Worm (Caenorhabditis elegans): ENCODE results near the gene Y5F2A.4.

Y5F2A.4 gene

DNA sequence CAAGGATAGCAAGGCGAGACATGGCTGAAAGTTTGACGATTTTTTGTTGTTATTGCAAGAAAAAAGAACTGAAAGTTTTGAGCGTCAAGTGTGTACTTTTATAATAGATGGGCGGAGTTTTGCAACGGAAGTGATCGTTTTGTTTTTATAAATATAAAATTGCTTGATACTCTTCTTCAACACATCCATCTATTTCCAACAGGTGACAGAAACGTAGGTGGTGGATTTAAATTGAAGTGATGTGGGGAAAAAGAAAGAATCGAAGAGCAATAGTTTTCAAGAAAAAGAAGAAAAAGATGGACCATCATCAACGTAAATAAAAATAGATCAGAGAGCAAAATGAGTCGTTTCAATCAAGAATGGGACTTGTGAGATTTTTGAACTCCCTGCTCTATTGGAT is 11.4 kb downstream of the Y5F2A.4 start, which contains the start of gene ttr-17:
TSS of gene ttr-17 (minus strand) at position 24 of the 400 bp plus-strand sequence.
- no peak for TF ChIP-seq ceh-16 (tag; optimal IDR thresholded peaks at IDR 0.05)
- no peak for TF ChIP-seq aly-2 (tag; optimal IDR thresholded peaks at IDR 0.05)
- peak in 1 of 2 experiments; percentile 43 for TF ChIP-seq lsy-2 (tag; optimal IDR thresholded peaks at IDR 0.05)
- peak; percentile 50 for TF ChIP-seq sma-9 (GFP tag; optimal IDR thresholded peaks at IDR 0.05)
- no peak for TF ChIP-seq sma-9 (tag; optimal IDR thresholded peaks at IDR 0.05)
- no peak for TF ChIP-seq ceh-82 (tag; optimal IDR thresholded peaks at IDR 0.05)
- TF ChIP-seq ztf-11 (tag; optimal IDR thresholded peaks at IDR 0.05), result no peak
- TF ChIP-seq ama-1 (optimal IDR thresholded peaks at IDR 0.05), result peak; percentile 54
- TF ChIP-seq F13H6.1 (tag; optimal IDR thresholded peaks at IDR 0.05), result peak; percentile 54
- no peak for TF ChIP-seq nhr-77 (tag; optimal IDR thresholded peaks at IDR 0.05)
- peak; percentile 7 for TF ChIP-seq C34F6.9 (tag; optimal IDR thresholded peaks at IDR 0.05)

- peak; percentile 32 for TF ChIP-seq sma-9 (GFP tag; optimal IDR thresholded peaks at IDR 0.05)
- TF ChIP-seq sma-9 (tag; optimal IDR thresholded peaks at IDR 0.05), result no peak
- no peak for TF ChIP-seq egl-27 (tag; optimal IDR thresholded peaks at IDR 0.05)
- TF ChIP-seq ama-1 (optimal IDR thresholded peaks at IDR 0.05), result peak; percentile 86
- TF ChIP-seq nhr-129 (tag; optimal IDR thresholded peaks at IDR 0.05), result peak; percentile 64
- no peak for TF ChIP-seq dmd-4 (tag; optimal IDR thresholded peaks at IDR 0.05)
- no peak for TF ChIP-seq nhr-77 (tag; optimal IDR thresholded peaks at IDR 0.05)
- TF ChIP-seq C34F6.9 (tag; optimal IDR thresholded peaks at IDR 0.05), result peak; percentile 20
- no peak for TF ChIP-seq fos-1 (tag; optimal IDR thresholded peaks at IDR 0.05)
- TF ChIP-seq F13H6.1 (tag; optimal IDR thresholded peaks at IDR 0.05), result peak; percentile 20
- TF ChIP-seq blmp-1 (tag; optimal IDR thresholded peaks at IDR 0.05; ENCODE audit: insufficient read depth), result no peak
- no peak for TF ChIP-seq R02D3.7 (tag; optimal IDR thresholded peaks at IDR 0.05)
- TF ChIP-seq lsy-2 (tag; optimal IDR thresholded peaks at IDR 0.05), result peak in 1 of 2 experiments; percentile 49
Measured at ce11 chrIV:11063962-11064361, 14.4 kb downstream of the Y5F2A.4 start, which contains the start of gene ttr-16. Gene ttr-16 (minus strand): TSS chrIV:11064137.

- peak in 1 of 2 experiments; percentile 58 for TF ChIP-seq lsy-2 (tag; optimal IDR thresholded peaks at IDR 0.05)
- no peak for TF ChIP-seq blmp-1 (tag; optimal IDR thresholded peaks at IDR 0.05; ENCODE audit: insufficient read depth)
Measured at ce11 chrIV:11062984-11063613, 15.3 kb downstream of the Y5F2A.4 start.

DNA sequence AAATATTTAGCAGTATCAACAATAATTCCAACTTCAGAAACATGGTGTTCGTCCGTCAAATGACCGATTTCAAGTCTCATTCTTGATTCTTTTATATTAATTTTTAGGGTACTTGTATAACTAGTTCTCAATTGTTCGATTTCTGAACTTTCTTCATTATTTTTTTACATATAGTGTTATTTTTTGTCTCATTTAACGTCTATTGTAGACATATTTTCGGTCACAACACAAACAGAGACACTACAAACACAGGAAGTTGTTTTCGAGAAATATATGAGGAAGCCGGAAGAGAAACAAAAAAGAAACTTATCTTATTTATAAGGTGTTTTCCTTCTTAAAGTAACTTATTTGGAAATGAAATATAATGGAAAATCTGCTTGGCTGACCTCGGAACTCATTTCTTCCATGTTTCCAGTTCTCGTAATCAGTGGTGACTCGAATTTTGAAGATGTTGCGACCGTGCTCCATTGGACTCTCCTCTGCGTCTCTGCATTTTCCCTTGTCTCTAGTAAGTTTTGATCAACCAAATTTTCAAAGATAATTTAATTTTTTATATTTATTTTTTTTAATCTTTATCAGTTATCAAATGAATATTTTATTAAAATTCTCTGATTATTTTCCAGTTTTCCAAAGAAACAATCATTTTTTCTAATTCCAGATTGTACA is 24.6 kb downstream of the Y5F2A.4 start, which contains the start of the genes F36H1.12 and lin-3:
TSS of gene F36H1.12 (minus strand) at position 51 of the 666 bp plus-strand sequence.
TSS of gene lin-3 (plus strand) at position 657 of the 666 bp plus-strand sequence.
- TF ChIP-seq ZK546.5 (tag; optimal IDR thresholded peaks at IDR 0.05) (no peak), alr-1 (tag; optimal IDR thresholded peaks at IDR 0.05) (no peak), ceh-82 (tag; optimal IDR thresholded peaks at IDR 0.05) (no peak), nhr-21 (tag; optimal IDR thresholded peaks at IDR 0.05) (no peak), C34F6.9 (tag; optimal IDR thresholded peaks at IDR 0.05) (no peak), nhr-6 (tag; optimal IDR thresholded peaks at IDR 0.05) (no peak), nhr-11 (tag; optimal IDR thresholded peaks at IDR 0.05) (no peak), mbf-1 (tag; optimal IDR thresholded peaks at IDR 0.05) (no peak), snpc-4 (tag; optimal IDR thresholded peaks at IDR 0.05) (no peak), nhr-10 (tag; optimal IDR thresholded peaks at IDR 0.05) (no peak), lin-13 (GFP tag; optimal IDR thresholded peaks at IDR 0.05) (no peak), Y55F3AM.14 (GFP tag; optimal IDR thresholded peaks at IDR 0.05) (no peak), lin-11 (tag; optimal IDR thresholded peaks at IDR 0.05) (no peak), skn-1 (tag; optimal IDR thresholded peaks at IDR 0.05) (no peak), elt-3 (tag; optimal IDR thresholded peaks at IDR 0.05) (no peak)

DNA sequence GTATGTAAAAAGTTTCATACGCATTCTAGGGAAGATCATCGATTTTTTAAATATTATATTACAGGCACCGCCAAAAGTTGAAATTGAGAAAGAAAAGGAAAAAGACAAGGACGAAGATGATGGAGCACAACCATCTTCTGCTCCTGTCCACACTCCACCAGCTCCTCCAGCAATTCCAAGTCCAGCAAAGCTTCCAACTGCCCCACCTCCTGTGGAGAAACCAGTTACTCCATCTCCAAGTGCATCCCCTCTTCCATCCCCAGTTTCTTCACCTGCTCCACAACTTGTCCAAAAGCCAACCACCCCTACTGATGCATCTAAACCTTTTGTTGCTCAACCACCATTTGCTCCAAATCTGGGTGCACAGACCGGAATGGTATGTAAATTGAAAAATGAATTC is 26.4 kb downstream of the Y5F2A.4 start:
- TF ChIP-seq F13H6.1 (tag; optimal IDR thresholded peaks at IDR 0.05), result no peak
- no peak for TF ChIP-seq unc-55 (GFP tag; optimal IDR thresholded peaks at IDR 0.05)
- no peak for TF ChIP-seq ceh-16 (tag; optimal IDR thresholded peaks at IDR 0.05)
- TF ChIP-seq dmd-4 (tag; optimal IDR thresholded peaks at IDR 0.05), result no peak
- no peak for TF ChIP-seq nhr-77 (tag; optimal IDR thresholded peaks at IDR 0.05)
